Fruit fly (Drosophila melanogaster) whole organism, wandering third instar larva: ENCODE measurements around the gene CG12009.

ENCODE experiments used
- dsf ChIP-seq: sonication (Bioruptor generic); optimal IDR thresholded peaks from 2 replicates; lab custom pipeline; 2016; ENCODE audit warnings: missing biosample characterization, missing genetic modification characterization, borderline replicate concordance
- jim ChIP-seq: fragments of 175-275, 200-325 bp; sonication (Bioruptor generic); optimal IDR thresholded peaks from 2 replicates; lab custom pipeline; 2016; ENCODE audit warnings: missing biosample characterization, mild to moderate bottlenecking, missing genetic modification characterization
- pan ChIP-seq: fragments of >200 bp; optimal IDR thresholded peaks from 2 replicates; lab custom pipeline; 2017
- woc ChIP-seq: sonication (Bioruptor generic); optimal IDR thresholded peaks from 2 replicates; lab custom pipeline; 2016; ENCODE audit warnings: missing biosample characterization, mild to moderate bottlenecking, missing genetic modification characterization

DNA sequence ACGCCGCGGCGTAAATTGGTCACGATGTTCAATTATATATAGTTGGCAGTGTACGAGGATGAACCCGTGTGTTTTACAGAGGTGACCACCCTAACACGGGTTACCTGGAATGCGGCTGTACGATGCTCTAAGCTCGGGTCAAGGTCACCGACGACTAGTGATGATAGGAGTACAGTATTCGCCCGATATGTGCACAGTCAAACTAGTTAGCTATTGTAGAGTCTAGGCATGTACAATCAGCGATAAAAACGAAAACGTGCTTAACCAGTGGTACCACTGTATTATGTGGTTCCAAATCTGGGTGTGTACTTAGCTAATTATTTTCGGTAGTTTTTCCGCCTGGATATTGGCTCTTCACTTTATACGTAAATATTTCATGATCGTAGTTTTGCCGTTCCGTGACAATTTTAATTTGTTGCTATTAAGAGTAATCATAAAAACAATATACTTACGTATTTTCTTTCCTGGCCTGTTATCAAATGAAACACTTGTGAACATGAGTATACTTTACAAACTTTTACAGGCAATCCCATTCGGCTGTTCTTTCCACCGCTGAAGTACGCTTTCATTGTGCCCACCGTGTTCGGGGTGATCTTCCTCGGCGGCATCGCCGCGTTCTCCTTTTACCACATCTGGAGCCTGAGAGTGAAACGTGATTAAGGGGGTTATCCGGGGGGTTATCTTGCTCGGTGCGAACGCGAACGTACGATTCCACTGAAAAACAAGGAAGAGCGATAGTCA, 28.9 kb downstream of the CG12009 start:
- TF ChIP-seq pan = no peak
- TF ChIP-seq jim = no peak
- no peak for TF ChIP-seq woc
- TF ChIP-seq dsf = no peak
